Worm (Caenorhabditis elegans): ENCODE data around the gene W07G4.8.

ce11 chrV:13028871-13029270, 20.5 kb downstream of the W07G4.8 start:
- TF ChIP-seq fkh-10 (GFP tag; optimal IDR thresholded peaks at IDR 0.05) (no peak), egl-27 (tag; optimal IDR thresholded peaks at IDR 0.05) (no peak), unc-62 (GFP tag; optimal IDR thresholded peaks at IDR 0.05 in 1 of 2) (no peak), unc-62 (tag; optimal IDR thresholded peaks at IDR 0.05) (no peak), snpc-1.2 (GFP tag; IDR thresholded peaks at IDR 0.05) (no peak), nhr-237 (tag; optimal IDR thresholded peaks at IDR 0.05) (no peak), fos-1 (tag; optimal IDR thresholded peaks at IDR 0.05) (no peak), dpl-1 (GFP tag; optimal IDR thresholded peaks at IDR 0.05) (no peak), nhr-11 (tag; optimal IDR thresholded peaks at IDR 0.05) (no peak), ces-1 (GFP tag; optimal IDR thresholded peaks at IDR 0.05) (no peak)
